Worm (Caenorhabditis elegans) whole organism, L4/young adult: ENCODE data around the gene fbxb-35.
"Not testable (repeated sequence)": the region's sequence is repeated elsewhere in the genome, so short reads cannot be mapped to it uniquely, and the experiment has no call there.

ENCODE experiments used
- W03F9.2 ChIP-seq: fragments of 150-350 bp; optimal IDR thresholded peaks from 2 replicates; lab custom pipeline; 2014; ENCODE audit warnings: missing biosample characterization, missing genetic modification characterization
- dao-5 ChIP-seq: sonication (generic microtip); optimal IDR thresholded peaks from 2 replicates; lab custom pipeline; 2016; ENCODE audit warnings: missing genotype, missing genetic modification characterization, moderate library complexity, missing compliant biosample characterization
- him-1 ChIP-seq: sonication (generic microtip); optimal IDR thresholded peaks from 2 replicates; lab custom pipeline; 2016; ENCODE audit warnings: missing genotype, missing genetic modification reagents, missing genetic modification characterization, missing compliant biosample characterization

- TF ChIP-seq W03F9.2, him-1, dao-5 (tag; lab: Kevin White, UChicago): not testable (repeated sequence)
Observed at ce11 chrII:2046556-2046955, 4.9 kb upstream of the fbxb-35 start, which contains the start of gene math-1.
